Worm (Caenorhabditis elegans) whole organism, early embryonic: Measurements from ENCODE around the gene sax-7.

Experiments
- B0310.2 ChIP-seq: sonication (generic microtip); optimal IDR thresholded peaks from 2 replicates; lab custom pipeline; 2016; ENCODE audit warnings: mild to moderate bottlenecking, missing genetic modification characterization, missing compliant biosample characterization
- F13C5.2 ChIP-seq: sonication (generic microtip); optimal IDR thresholded peaks from 2 replicates; lab custom pipeline; 2017; ENCODE audit warnings: mild to moderate bottlenecking, missing genetic modification characterization, inconsistent platforms, missing compliant biosample characterization
- aly-1 ChIP-seq: sonication (generic microtip); optimal IDR thresholded peaks from 2 replicates; lab custom pipeline; 2016; ENCODE audit warnings: missing genetic modification characterization, missing compliant biosample characterization
- ama-1 ChIP-seq: fragments of 150-350 bp; optimal IDR thresholded peaks from 2 replicates; lab custom pipeline; 2014
- ceh-36 ChIP-seq: sonication (generic microtip); optimal IDR thresholded peaks from 2 replicates; lab custom pipeline; 2016; ENCODE audit warnings: missing genetic modification characterization, inconsistent platforms, missing compliant biosample characterization
- ets-7 ChIP-seq: sonication (generic microtip); optimal IDR thresholded peaks from 2 replicates; lab custom pipeline; 2016; ENCODE audit warnings: missing genotype, missing genetic modification characterization, missing compliant biosample characterization
- flt-1 ChIP-seq: fragments of 200-800 bp; sonication (Bioruptor generic); IDR thresholded peaks from 2 replicates; pipeline ENCODE4 v1.3.6; 2022; ENCODE audit warnings: missing genetic modification characterization, missing compliant biosample characterization
- hmbx-1 ChIP-seq: sonication (generic microtip); optimal IDR thresholded peaks from 2 replicates; lab custom pipeline; 2016; ENCODE audit warnings: mild to moderate bottlenecking, missing genetic modification characterization, missing compliant biosample characterization
- pes-1 ChIP-seq: fragments of 200-800 bp; sonication (Bioruptor generic); IDR thresholded peaks from 2 replicates; pipeline ENCODE4 v1.3.6; 2022; ENCODE audit warnings: missing genetic modification reagents, missing genetic modification characterization, missing compliant biosample characterization
- tbx-11 ChIP-seq: fragments of 200-800 bp; sonication (Bioruptor generic); IDR thresholded peaks from 2 replicates; pipeline ENCODE4 v1.3.6; 2022; ENCODE audit warnings: missing genetic modification characterization, missing compliant biosample characterization
- tbx-37 ChIP-seq: fragments of 200-800 bp; sonication (Bioruptor generic); conservative IDR thresholded peaks from 2 replicates; pipeline ENCODE4 v1.3.6; 2022; ENCODE audit warnings: missing genetic modification reagents, missing genetic modification characterization, missing compliant biosample characterization
- tra-4 ChIP-seq: sonication (generic microtip); optimal IDR thresholded peaks from 2 replicates; lab custom pipeline; 2017; ENCODE audit warnings: missing genetic modification characterization, missing compliant biosample characterization

DNA sequence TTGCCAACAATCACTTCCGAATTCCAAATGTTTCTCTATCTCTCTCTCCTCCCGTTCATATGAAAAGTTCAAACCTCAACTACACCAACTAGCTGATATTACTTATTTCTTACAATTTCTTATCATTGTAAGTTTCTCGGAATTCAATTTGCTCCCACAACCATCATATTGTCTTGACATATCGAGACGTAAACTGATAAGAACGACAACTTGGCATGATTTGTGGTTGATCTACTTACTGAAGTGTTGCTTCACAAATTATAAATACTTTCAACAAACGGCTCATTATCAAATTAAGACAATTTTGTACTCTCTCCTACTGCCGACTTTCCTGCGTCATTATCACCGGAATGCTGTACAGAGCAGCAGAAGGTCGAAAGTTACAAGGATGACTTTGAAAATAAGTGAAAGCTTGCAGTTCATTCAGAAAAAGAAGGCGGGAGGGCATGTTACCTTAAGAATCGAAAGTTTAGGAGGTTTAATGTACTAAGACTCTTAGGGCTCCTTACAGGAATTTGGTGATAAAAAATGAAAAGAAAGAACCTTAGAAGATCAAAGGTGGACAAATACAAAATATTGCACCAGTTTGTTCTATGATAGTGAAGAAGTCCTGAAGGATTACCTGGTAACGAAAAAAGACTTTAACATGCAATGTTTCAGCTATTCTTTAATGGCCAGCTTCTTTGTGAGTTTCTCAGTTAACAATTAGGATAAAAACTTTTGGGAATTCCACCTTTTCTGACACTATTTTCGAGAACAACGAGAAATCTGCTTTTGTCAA, 30.1 kb upstream of the sax-7 start:
- TF ChIP-seq pes-1 (GFP tag; lab: Robert Waterston, UW), result no peak
- TF ChIP-seq aly-1, result no peak
- TF ChIP-seq flt-1 (GFP tag; lab: Robert Waterston, UW), result no peak
- TF ChIP-seq ama-1 (lab: Kevin White, UChicago), result no peak
- TF ChIP-seq F13C5.2 (tag; lab: Kevin White, UChicago), result no peak
- TF ChIP-seq hmbx-1 (tag; lab: Kevin White, UChicago), result no peak
- no peak for TF ChIP-seq ceh-36 (tag; lab: Kevin White, UChicago)
- no peak for TF ChIP-seq B0310.2 (tag; lab: Kevin White, UChicago)
- TF ChIP-seq ets-7, result no peak
- TF ChIP-seq tra-4 (tag; lab: Kevin White, UChicago), result no peak
- no peak for TF ChIP-seq tbx-37 (GFP tag; lab: Robert Waterston, UW)
- no peak for TF ChIP-seq tbx-11 (GFP tag; lab: Robert Waterston, UW)
